Fruit fly (Drosophila melanogaster): ENCODE data around the gene CG8492.

- TF ChIP-seq Hand (GFP tag; optimal IDR thresholded peaks at IDR 0.05) (no peak), lab (GFP tag; optimal IDR thresholded peaks at IDR 0.05) (no peak), toy (GFP tag; IDR thresholded peaks at IDR 0.05) (no peak), CG3407 (GFP tag; optimal IDR thresholded peaks at IDR 0.05) (no peak), Awh (GFP tag; IDR thresholded peaks at IDR 0.05) (0 out of 2 replicates have a peak, but pooled peaks have one; percentile 18), CG3281 (GFP tag; optimal IDR thresholded peaks at IDR 0.05) (no peak), CG12299 (tag; optimal IDR thresholded peaks at IDR 0.05) (no peak), Dll (GFP tag; IDR thresholded peaks at IDR 0.05; ENCODE audit: partially characterized antibody) (no peak), CG10209 (GFP tag; optimal IDR thresholded peaks at IDR 0.05) (no peak), Dp (GFP tag; optimal IDR thresholded peaks at IDR 0.05) (no peak), CG13424 (tag; optimal IDR thresholded peaks at IDR 0.05) (no peak)
Measured at dm6 chr3L:7719418-7719789, 12.6 kb downstream of the CG8492 start.

Measured in whole organism, embryonic.